Fruit fly (Drosophila melanogaster) whole organism, embryonic: ENCODE results near the gene Bcat.
A peak's percentile ranks its signal among the peaks of the same experiment; 100 is the strongest.

ENCODE experiments used
- Abd-B ChIP-seq: fragments of 200-800 bp; sonication (Bioruptor generic); optimal IDR thresholded peaks from 2 replicates; lab custom pipeline; 2018; ENCODE audit warnings: missing biosample characterization, mild to moderate bottlenecking, missing genetic modification characterization, moderate library complexity
- CG10147 ChIP-seq: fragments of 200-800 bp; sonication (Bioruptor generic); optimal IDR thresholded peaks from 2 replicates; lab custom pipeline; 2019; ENCODE audit warnings: missing biosample characterization, mild to moderate bottlenecking, missing genetic modification characterization, moderate library complexity
- CG11247 ChIP-seq: fragments of 200-800 bp; sonication (Bioruptor generic); IDR thresholded peaks from 2 replicates; pipeline ENCODE4 v1.3.6; 2022; ENCODE audit warnings: missing biosample characterization, missing genetic modification characterization
- CG16779 ChIP-seq: fragments of 200-800 bp; sonication (Bioruptor generic); IDR thresholded peaks from 2 replicates; pipeline ENCODE4 v1.3.6; 2022; ENCODE audit warnings: missing biosample characterization, missing genetic modification characterization
- CG34224 ChIP-seq: fragments of 200-800 bp; sonication (Bioruptor generic); IDR thresholded peaks from 3 replicates; pipeline ENCODE4 v1.3.6; 2022; ENCODE audit warnings: missing biosample characterization, missing genetic modification characterization; ENCODE audit not compliant: partially characterized antibody
- CG4854 ChIP-seq: fragments of 200-800 bp; sonication (Bioruptor generic); optimal IDR thresholded peaks from 2 replicates; lab custom pipeline; 2016; ENCODE audit warnings: missing biosample characterization, missing genetic modification characterization, inconsistent platforms
- CG6254 ChIP-seq: fragments of 200-800 bp; sonication (Bioruptor generic); optimal IDR thresholded peaks from 3 replicates; lab custom pipeline; 2017; ENCODE audit warnings: mild to moderate bottlenecking, missing biosample characterization, missing genetic modification reagents, missing genetic modification characterization
- CG6765 ChIP-seq: fragments of 200-800 bp; sonication (Bioruptor generic); optimal IDR thresholded peaks from 3 replicates; lab custom pipeline; 2017; ENCODE audit warnings: missing biosample characterization, mild to moderate bottlenecking, missing genetic modification characterization
- CG6791 ChIP-seq: fragments of 200-800 bp; sonication (Bioruptor generic); IDR thresholded peaks from 3 replicates; pipeline ENCODE4 v1.3.6; 2022; ENCODE audit warnings: missing biosample characterization, missing genetic modification characterization; ENCODE audit not compliant: partially characterized antibody
- CG6854 ChIP-seq: fragments of 200-800 bp; sonication (Bioruptor generic); optimal IDR thresholded peaks from 3 replicates; lab custom pipeline; 2017; ENCODE audit warnings: missing biosample characterization, mild to moderate bottlenecking, missing genetic modification characterization
- CG9437 ChIP-seq: fragments of 200-800 bp; sonication (Bioruptor generic); optimal IDR thresholded peaks from 2 replicates; lab custom pipeline; 2018; ENCODE audit warnings: missing biosample characterization, mild to moderate bottlenecking, missing genetic modification characterization
- Ets65A ChIP-seq: fragments of 200-800 bp; sonication (Bioruptor generic); peaks from one replicate; lab custom pipeline; 2016; ENCODE audit warnings: missing biosample characterization, missing genetic modification characterization
- Fer1 ChIP-seq: fragments of 200-800 bp; sonication (Bioruptor generic); optimal IDR thresholded peaks from 2 replicates; lab custom pipeline; 2017; ENCODE audit warnings: missing biosample characterization, mild to moderate bottlenecking, missing genetic modification characterization
- Gug ChIP-seq: fragments of 200-800 bp; sonication (Bioruptor generic); IDR thresholded peaks from 4 replicates; pipeline ENCODE4 v1.3.6; 2022; ENCODE audit warnings: missing biosample characterization, missing genetic modification characterization
- Hmx ChIP-seq: fragments of 200-800 bp; sonication (Bioruptor generic); optimal IDR thresholded peaks from 2 replicates; lab custom pipeline; 2016; ENCODE audit warnings: missing biosample characterization, missing genetic modification characterization
- Hsf ChIP-seq: fragments of 200-800 bp; sonication (Bioruptor generic); optimal IDR thresholded peaks from 3 replicates; lab custom pipeline; 2016; ENCODE audit warnings: missing biosample characterization, missing genetic modification characterization
- Jarid2 ChIP-seq: fragments of 200-800 bp; sonication (Bioruptor generic); optimal IDR thresholded peaks from 3 replicates; lab custom pipeline; 2017; ENCODE audit warnings: mild to moderate bottlenecking, missing biosample characterization, missing genetic modification reagents, missing genetic modification characterization
- MTF-1 ChIP-seq: fragments of 200-800 bp; sonication (Bioruptor generic); optimal IDR thresholded peaks from 2 replicates; lab custom pipeline; 2018; ENCODE audit warnings: missing biosample characterization, mild to moderate bottlenecking, missing genetic modification characterization, borderline replicate concordance
- Mes4 ChIP-seq: fragments of 200-800 bp; sonication (Bioruptor generic); optimal IDR thresholded peaks from 2 replicates; lab custom pipeline; 2016; ENCODE audit warnings: missing biosample characterization, missing genetic modification characterization
- Nf-YA ChIP-seq: fragments of 200-800 bp; sonication (Bioruptor generic); IDR thresholded peaks from 2 replicates; pipeline ENCODE4 v1.3.6; 2022; ENCODE audit warnings: missing biosample characterization, missing genetic modification characterization
- Scr ChIP-seq: fragments of 200-800 bp; sonication (Bioruptor generic); IDR thresholded peaks from 2 replicates; pipeline ENCODE4 v1.3.6; 2022; ENCODE audit warnings: missing biosample characterization, missing genetic modification characterization; ENCODE audit not compliant: partially characterized antibody
- Sox100B ChIP-seq: fragments of 200-800 bp; sonication (Bioruptor generic); optimal IDR thresholded peaks from 3 replicates; lab custom pipeline; 2018; ENCODE audit warnings: missing biosample characterization, mild to moderate bottlenecking, missing genetic modification characterization
- TFAM ChIP-seq: fragments of 200-800 bp; sonication (Bioruptor generic); optimal IDR thresholded peaks from 2 replicates; lab custom pipeline; 2017; ENCODE audit warnings: missing biosample characterization, missing genetic modification characterization, inconsistent platforms
- Taf1 ChIP-seq: fragments of 200-800 bp; sonication (Bioruptor generic); IDR thresholded peaks from 2 replicates; pipeline ENCODE4 v1.3.6; 2022; ENCODE audit warnings: missing biosample characterization, missing genetic modification characterization
- amos ChIP-seq: fragments of 200-800 bp; sonication (Bioruptor generic); IDR thresholded peaks from 2 replicates; pipeline ENCODE4 v1.3.6; 2022; ENCODE audit warnings: missing biosample characterization, missing genetic modification characterization; ENCODE audit not compliant: partially characterized antibody
- ase ChIP-seq: fragments of 200-800 bp; sonication (Bioruptor generic); IDR thresholded peaks from 3 replicates; pipeline ENCODE4 v1.3.6; 2022; ENCODE audit warnings: missing biosample characterization, missing genetic modification characterization
- az2 ChIP-seq: fragments of 200-800 bp; sonication (Bioruptor generic); optimal IDR thresholded peaks from 3 replicates; lab custom pipeline; 2016; ENCODE audit warnings: missing biosample characterization, missing genetic modification characterization
- bsh ChIP-seq, 2 experiments: fragments of 200-800 bp; sonication (Bioruptor generic); optimal IDR thresholded peaks; 2 replicates each; lab custom pipeline; 2017 to 2018; ENCODE audit warnings: mild to moderate bottlenecking in 2 of 2, missing biosample characterization in 2 of 2, missing genetic modification characterization in 2 of 2, moderate library complexity in 1 of 2
- cato ChIP-seq: fragments of 200-800 bp; sonication (Bioruptor generic); optimal IDR thresholded peaks from 2 replicates; lab custom pipeline; 2016; ENCODE audit warnings: missing biosample characterization, missing genetic modification characterization, borderline replicate concordance
- dan ChIP-seq: fragments of 200-800 bp; sonication (Bioruptor generic); IDR thresholded peaks from 2 replicates; pipeline ENCODE4 v1.3.6; 2022; ENCODE audit warnings: missing biosample characterization, missing genetic modification characterization
- eyg ChIP-seq: fragments of 200-800 bp; sonication (Bioruptor generic); optimal IDR thresholded peaks from 3 replicates; lab custom pipeline; 2016; ENCODE audit warnings: missing biosample characterization, missing genetic modification characterization
- fd3F ChIP-seq: fragments of 200-800 bp; sonication (Bioruptor generic); optimal IDR thresholded peaks from 2 replicates; lab custom pipeline; 2018; ENCODE audit warnings: missing biosample characterization, mild to moderate bottlenecking, missing genetic modification characterization, moderate library complexity
- fru ChIP-seq: fragments of >200 bp; optimal IDR thresholded peaks from 2 replicates; lab custom pipeline; 2017
- gem ChIP-seq: fragments of 200-800 bp; sonication (Bioruptor generic); optimal IDR thresholded peaks from 2 replicates; lab custom pipeline; 2019; ENCODE audit warnings: missing biosample characterization, mild to moderate bottlenecking, missing genetic modification characterization, moderate library complexity
- kah ChIP-seq: fragments of 200-800 bp; sonication (Bioruptor generic); optimal IDR thresholded peaks from 2 replicates; lab custom pipeline; 2018; ENCODE audit warnings: missing biosample characterization, mild to moderate bottlenecking, missing genetic modification characterization
- lab ChIP-seq: fragments of 200-800 bp; sonication (Bioruptor generic); optimal IDR thresholded peaks from 3 replicates; lab custom pipeline; 2017; ENCODE audit warnings: missing biosample characterization, missing genetic modification characterization, mild to moderate bottlenecking, moderate library complexity, missing genetic modification reagents
- maf-S ChIP-seq: fragments of 200-800 bp; sonication (Bioruptor generic); optimal IDR thresholded peaks from 2 replicates; lab custom pipeline; 2016; ENCODE audit warnings: missing biosample characterization, missing genetic modification characterization
- nau ChIP-seq: fragments of 200-800 bp; sonication (Bioruptor generic); optimal IDR thresholded peaks from 3 replicates; lab custom pipeline; 2017; ENCODE audit warnings: missing biosample characterization, mild to moderate bottlenecking, missing genetic modification characterization, missing genetic modification reagents
- peb ChIP-seq: fragments of 200-800 bp; sonication (Bioruptor generic); IDR thresholded peaks from 2 replicates; pipeline ENCODE4 v1.3.6; 2022; ENCODE audit warnings: missing biosample characterization, missing genetic modification characterization
- pnt ChIP-seq: fragments of 200-800 bp; sonication (Bioruptor generic); optimal IDR thresholded peaks from 3 replicates; lab custom pipeline; 2016; ENCODE audit warnings: missing biosample characterization, missing genetic modification characterization
- pum ChIP-seq: fragments of 200-800 bp; sonication (Bioruptor generic); optimal IDR thresholded peaks from 2 replicates; lab custom pipeline; 2016; ENCODE audit warnings: missing biosample characterization, missing genetic modification characterization
- scrt ChIP-seq: fragments of 200-800 bp; sonication (Bioruptor generic); optimal IDR thresholded peaks from 2 replicates; lab custom pipeline; 2018; ENCODE audit warnings: missing biosample characterization, mild to moderate bottlenecking, missing genetic modification characterization, moderate library complexity
- sob ChIP-seq: fragments of 200-800 bp; sonication (Bioruptor generic); IDR thresholded peaks from 2 replicates; pipeline ENCODE4 v1.3.6; 2022; ENCODE audit warnings: missing biosample characterization, missing genetic modification characterization
- tio ChIP-seq: fragments of 200-800 bp; sonication (Bioruptor generic); optimal IDR thresholded peaks from 2 replicates; lab custom pipeline; 2017; ENCODE audit warnings: missing biosample characterization, missing genetic modification characterization, inconsistent platforms
- tna ChIP-seq: fragments of 200-800 bp; sonication (Bioruptor generic); IDR thresholded peaks from 2 replicates; pipeline ENCODE4 v1.3.6; 2022; ENCODE audit warnings: missing biosample characterization, missing genetic modification characterization; ENCODE audit not compliant: partially characterized antibody
- unc-4 ChIP-seq: fragments of 200-800 bp; sonication (Bioruptor generic); IDR thresholded peaks from 2 replicates; pipeline ENCODE4 v1.3.6; 2022; ENCODE audit warnings: missing biosample characterization, missing genetic modification characterization; ENCODE audit not compliant: partially characterized antibody
- yki ChIP-seq: fragments of >200 bp; optimal IDR thresholded peaks from 3 replicates; lab custom pipeline; 2018
- z ChIP-seq: fragments of 200-800 bp; sonication (Bioruptor generic); IDR thresholded peaks from 3 replicates; pipeline ENCODE4 v1.3.6; 2022; ENCODE audit warnings: missing biosample characterization, missing genetic modification characterization
- zfh1 ChIP-seq: fragments of 200-800 bp; sonication (Bioruptor generic); IDR thresholded peaks from 3 replicates; pipeline ENCODE4 v1.3.6; 2022; ENCODE audit warnings: missing biosample characterization, missing genetic modification characterization

Gene Bcat

dm6 chrX:13391174-13392040 lies 5.3 kb upstream of the Bcat start (continued):
- TF ChIP-seq CG10147 (GFP tag; lab: Kevin White, UChicago) (peak; percentile 75), maf-S (peak; percentile 50), MTF-1 (GFP tag; lab: Kevin White, UChicago) (no peak), az2 (GFP tag; lab: Kevin White, UChicago) (peak; percentile 11), pum (GFP tag; lab: Kevin White, UChicago) (no peak), dan (GFP tag; lab: Robert Waterston, UW) (no peak), Sox100B (GFP tag; lab: Kevin White, UChicago) (no peak), CG16779 (GFP tag; lab: Robert Waterston, UW) (no peak), Ets65A (GFP tag; lab: Kevin White, UChicago) (peak; percentile 93), TFAM (GFP tag; lab: Kevin White, UChicago) (no peak), Scr (GFP tag; lab: Robert Waterston, UW) (no peak), lab (GFP tag; lab: Kevin White, UChicago) (peak; percentile 71), CG6765 (peak; percentile 21), yki (lab: Kevin White, UChicago) (no peak), peb (no peak), Taf1 (GFP tag; lab: Robert Waterston, UW) (peak; percentile 25; the same call in 1 of the 2 replicates), gem (tag; lab: Kevin White, UChicago) (peak; percentile 54), eyg (GFP tag; lab: Kevin White, UChicago) (peak; percentile 12), Jarid2 (GFP tag; lab: Kevin White, UChicago) (no peak), Hmx (GFP tag; lab: Kevin White, UChicago) (no peak), CG34224 (GFP tag; lab: Robert Waterston, UW) (no peak), amos (GFP tag; lab: Robert Waterston, UW) (no peak), CG6791 (GFP tag; lab: Robert Waterston, UW) (no peak), Mes4 (no peak), ase (GFP tag; lab: Robert Waterston, UW) (no peak), Gug (0 out of 4 replicates have a peak, but pooled peaks have one; percentile 21), Fer1 (GFP tag; lab: Kevin White, UChicago) (peak; percentile 11), z (GFP tag; lab: Robert Waterston, UW) (no peak), nau (no peak), CG6854 (no peak), kah (no peak), Abd-B (GFP tag; lab: Kevin White, UChicago) (peak; percentile 5), CG4854 (GFP tag; lab: Kevin White, UChicago) (no peak), Hsf (GFP tag; lab: Kevin White, UChicago) (peak; percentile 48), unc-4 (GFP tag; lab: Robert Waterston, UW) (no peak), Nf-YA (GFP tag; lab: Robert Waterston, UW) (no peak), tna (no peak), tio (GFP tag; lab: Kevin White, UChicago) (peak; percentile 32), sob (GFP tag; lab: Robert Waterston, UW) (no peak), CG9437 (no peak), zfh1 (GFP tag; lab: Robert Waterston, UW) (no peak), CG6254 (GFP tag; lab: Kevin White, UChicago) (no peak), fd3F (GFP tag; lab: Kevin White, UChicago) (no peak), pnt (GFP tag; lab: Kevin White, UChicago) (no peak), fru (lab: Kevin White, UChicago) (no peak), cato (GFP tag; lab: Kevin White, UChicago) (no peak), CG11247 (GFP tag; lab: Robert Waterston, UW) (0 out of 2 replicates have a peak, but pooled peaks have one; percentile 20), scrt (GFP tag; lab: Kevin White, UChicago) (peak; percentile 56), bsh (GFP tag; optimal IDR thresholded peaks at IDR 0.05; lab: Kevin White, UChicago) (no peak)
